Worm (Caenorhabditis elegans): ENCODE data around the gene R08C7.8.

The R08C7.8 gene

ce11 chrIV:4469770-4470709 lies 35.7 kb upstream of the R08C7.8 start:
- no peak for TF ChIP-seq ceh-6 (GFP tag; optimal IDR thresholded peaks at IDR 0.05)
- TF ChIP-seq mec-3 (tag; optimal IDR thresholded peaks at IDR 0.05; ENCODE audit: borderline replicate concordance), result no peak
- no peak for TF ChIP-seq npax-4 (tag; optimal IDR thresholded peaks at IDR 0.05)
- peak; percentile 19 for TF ChIP-seq ceh-31 (tag; optimal IDR thresholded peaks at IDR 0.05)
- TF ChIP-seq unc-3 (GFP tag; conservative IDR thresholded peaks at IDR 0.05), result no peak
- no peak for TF ChIP-seq unc-3 (tag; optimal IDR thresholded peaks at IDR 0.05)
- TF ChIP-seq ceh-9 (tag; optimal IDR thresholded peaks at IDR 0.05), result no peak
- TF ChIP-seq pat-9 (tag; optimal IDR thresholded peaks at IDR 0.05), result no peak
- TF ChIP-seq dve-1 (tag; optimal IDR thresholded peaks at IDR 0.05), result no peak
- TF ChIP-seq rnt-1 (tag; optimal IDR thresholded peaks at IDR 0.05), result no peak
- TF ChIP-seq elt-2 (tag; optimal IDR thresholded peaks at IDR 0.05), result no peak
- no peak for TF ChIP-seq Y22D7AL.16 (tag; optimal IDR thresholded peaks at IDR 0.05)
- no peak for TF ChIP-seq nhr-11 (tag; optimal IDR thresholded peaks at IDR 0.05)
- TF ChIP-seq hlh-30 (tag; optimal IDR thresholded peaks at IDR 0.05; ENCODE audit: insufficient read depth), result peak; percentile 89
- no peak for TF ChIP-seq ets-4 (tag; optimal IDR thresholded peaks at IDR 0.05)
- TF ChIP-seq lin-11 (tag; optimal IDR thresholded peaks at IDR 0.05), result no peak
- TF ChIP-seq ahr-1 (tag; optimal IDR thresholded peaks at IDR 0.05), result no peak
- no peak for TF ChIP-seq nhr-232 (tag; optimal IDR thresholded peaks at IDR 0.05)
- TF ChIP-seq ref-2 (tag; optimal IDR thresholded peaks at IDR 0.05), result no peak
- no peak for TF ChIP-seq pag-3 (tag; optimal IDR thresholded peaks at IDR 0.05; ENCODE audit: borderline replicate concordance)
- no peak for TF ChIP-seq syd-9 (tag; optimal IDR thresholded peaks at IDR 0.05)
- TF ChIP-seq unc-55 (GFP tag; optimal IDR thresholded peaks at IDR 0.05), result no peak
- TF ChIP-seq ceh-18 (tag; optimal IDR thresholded peaks at IDR 0.05), result peak; percentile 6

- no peak for TF ChIP-seq nhr-232 (tag; optimal IDR thresholded peaks at IDR 0.05)
- no peak for TF ChIP-seq ceh-48 (tag; optimal IDR thresholded peaks at IDR 0.05)
- TF ChIP-seq mec-3 (tag; optimal IDR thresholded peaks at IDR 0.05; ENCODE audit: borderline replicate concordance), result no peak
- no peak for TF ChIP-seq ceh-45 (GFP tag; IDR thresholded peaks at IDR 0.05)
- no peak for TF ChIP-seq dmd-4 (tag; optimal IDR thresholded peaks at IDR 0.05; ENCODE audit: borderline replicate concordance)
- no peak for TF ChIP-seq ceh-34 (tag; optimal IDR thresholded peaks at IDR 0.05)
- TF ChIP-seq C08G9.2 (tag; optimal IDR thresholded peaks at IDR 0.05), result no peak
- TF ChIP-seq ztf-16 (tag; optimal IDR thresholded peaks at IDR 0.05), result no peak
- TF ChIP-seq Y22D7AL.16 (tag; optimal IDR thresholded peaks at IDR 0.05), result no peak
- TF ChIP-seq tbx-2 (tag; optimal IDR thresholded peaks at IDR 0.05), result no peak
- no peak for TF ChIP-seq hlh-8 (tag; optimal IDR thresholded peaks at IDR 0.05)
- no peak for TF ChIP-seq pax-1 (tag; optimal IDR thresholded peaks at IDR 0.05)
- no peak for TF ChIP-seq unc-55 (GFP tag; optimal IDR thresholded peaks at IDR 0.05)
- no peak for TF ChIP-seq hlh-30 (tag; optimal IDR thresholded peaks at IDR 0.05; ENCODE audit: insufficient read depth)
- TF ChIP-seq nhr-11 (tag; optimal IDR thresholded peaks at IDR 0.05), result no peak
- no peak for TF ChIP-seq pqm-1 (tag; optimal IDR thresholded peaks at IDR 0.05)
Measured at ce11 chrIV:4469055-4469454, 34.7 kb upstream of the R08C7.8 start.

- peak; percentile 40 for TF ChIP-seq ama-1 (optimal IDR thresholded peaks at IDR 0.05)
- no peak for TF ChIP-seq ets-4 (tag; optimal IDR thresholded peaks at IDR 0.05)
- TF ChIP-seq T23F11.4 (GFP tag; optimal IDR thresholded peaks at IDR 0.05), result no peak
- no peak for TF ChIP-seq ceh-19 (GFP tag; optimal IDR thresholded peaks at IDR 0.05)
- TF ChIP-seq ceh-14 (tag; optimal IDR thresholded peaks at IDR 0.05), result no peak
- no peak for TF ChIP-seq lim-6 (tag; optimal IDR thresholded peaks at IDR 0.05)
- no peak for TF ChIP-seq hlh-13 (GFP tag; optimal IDR thresholded peaks at IDR 0.05)
Measured at ce11 chrIV:4468046-4468727, 33.8 kb upstream of the R08C7.8 start.

Data from whole organism, late embryonic.